Worm (Caenorhabditis elegans) whole organism, mixed stage, embryonic: ENCODE results near the gene nob-1.

Experiments used
- bed-3 ChIP-seq: fragments of 200-800 bp; sonication (Bioruptor generic); optimal IDR thresholded peaks from 3 replicates; lab custom pipeline; 2018; ENCODE audit warnings: mild to moderate bottlenecking, missing genetic modification characterization, moderate library complexity, missing compliant biosample characterization
- blmp-1 ChIP-seq: fragments of 150-350 bp; optimal IDR thresholded peaks from 2 replicates; lab custom pipeline; 2014; ENCODE audit warnings: missing biosample characterization, missing genetic modification characterization
- ceh-39 ChIP-seq: fragments of 150-350 bp; optimal IDR thresholded peaks from 2 replicates; lab custom pipeline; 2014; ENCODE audit warnings: missing biosample characterization, missing genetic modification characterization
- ceh-83 ChIP-seq: fragments of 200-800 bp; sonication (Bioruptor generic); optimal IDR thresholded peaks from 2 replicates; lab custom pipeline; 2018; ENCODE audit warnings: mild to moderate bottlenecking, missing genetic modification characterization, missing compliant biosample characterization
- ces-1 ChIP-seq: fragments of 150-350 bp; optimal IDR thresholded peaks from 2 replicates; lab custom pipeline; 2014; ENCODE audit warnings: missing biosample characterization, missing genetic modification reagents, missing genetic modification characterization
- drap-1 ChIP-seq: fragments of 200-800 bp; sonication (Bioruptor generic); optimal IDR thresholded peaks from 3 replicates; lab custom pipeline; 2018; ENCODE audit warnings: mild to moderate bottlenecking, missing genetic modification characterization, missing compliant biosample characterization
- elt-1 ChIP-seq: sonication (generic microtip); optimal IDR thresholded peaks from 2 replicates; lab custom pipeline; 2017; ENCODE audit warnings: missing genetic modification characterization, mild to moderate bottlenecking, missing compliant biosample characterization, antibody characterized with exemption, moderate library complexity, borderline replicate concordance; ENCODE audit not compliant: insufficient read depth
- elt-3 ChIP-seq: fragments of 150-350 bp; optimal IDR thresholded peaks from 2 replicates; lab custom pipeline; 2014; ENCODE audit warnings: missing biosample characterization, missing genetic modification characterization
- flh-1 ChIP-seq: fragments of 200-800 bp; sonication (Bioruptor generic); optimal IDR thresholded peaks from 2 replicates; lab custom pipeline; 2018; ENCODE audit warnings: mild to moderate bottlenecking, missing genetic modification characterization, moderate library complexity, missing compliant biosample characterization
- ham-2 ChIP-seq: fragments of 200-800 bp; sonication (Bioruptor generic); optimal IDR thresholded peaks from 2 replicates; lab custom pipeline; 2018; ENCODE audit warnings: mild to moderate bottlenecking, missing genetic modification characterization, missing compliant biosample characterization
- hlh-1 ChIP-seq: fragments of 150-350 bp; optimal IDR thresholded peaks from 2 replicates; lab custom pipeline; 2014; ENCODE audit warnings: missing biosample characterization, missing genetic modification reagents, missing genetic modification characterization
- lin-13 ChIP-seq: fragments of 150-350 bp; optimal IDR thresholded peaks from 2 replicates; lab custom pipeline; 2014; ENCODE audit warnings: missing biosample characterization, missing genetic modification characterization
- lin-32 ChIP-seq: fragments of 200-800 bp; sonication (Bioruptor generic); optimal IDR thresholded peaks from 2 replicates; lab custom pipeline; 2018; ENCODE audit warnings: mild to moderate bottlenecking, missing genetic modification characterization, missing compliant biosample characterization
- lsy-2 ChIP-seq: fragments of 150-350 bp; optimal IDR thresholded peaks from 2 replicates; lab custom pipeline; 2014; ENCODE audit warnings: missing biosample characterization, missing genetic modification characterization
- mab-5 ChIP-seq: fragments of 150-350 bp; optimal IDR thresholded peaks from 2 replicates; lab custom pipeline; 2014; ENCODE audit warnings: missing biosample characterization, missing genetic modification characterization
- mep-1 ChIP-seq: fragments of 150-350 bp; optimal IDR thresholded peaks from 2 replicates; lab custom pipeline; 2017; ENCODE audit warnings: missing biosample characterization, missing genetic modification reagents, missing genetic modification characterization, inconsistent platforms
- nhr-12 ChIP-seq: fragments of 150-350 bp; optimal IDR thresholded peaks from 2 replicates; lab custom pipeline; 2014; ENCODE audit warnings: missing biosample characterization, missing genetic modification characterization
- nhr-2 ChIP-seq: fragments of 150-350 bp; optimal IDR thresholded peaks from 2 replicates; lab custom pipeline; 2014; ENCODE audit warnings: missing biosample characterization, missing genetic modification characterization
- nhr-237 ChIP-seq: fragments of 150-350 bp; optimal IDR thresholded peaks from 2 replicates; lab custom pipeline; 2014; ENCODE audit warnings: missing biosample characterization, missing genetic modification characterization
- nhr-28 ChIP-seq: fragments of 150-350 bp; optimal IDR thresholded peaks from 2 replicates; lab custom pipeline; 2014; ENCODE audit warnings: missing biosample characterization, missing genetic modification characterization
- nhr-76 ChIP-seq: sonication (generic microtip); optimal IDR thresholded peaks from 2 replicates; lab custom pipeline; 2017; ENCODE audit warnings: missing biosample characterization, missing genetic modification characterization
- snpc-4 ChIP-seq: fragments of 150-350 bp; optimal IDR thresholded peaks from 2 replicates; lab custom pipeline; 2014; ENCODE audit warnings: missing biosample characterization, missing genetic modification characterization
- sptf-1 ChIP-seq: sonication (generic microtip); optimal IDR thresholded peaks from 2 replicates; lab custom pipeline; 2017; ENCODE audit warnings: mild to moderate bottlenecking, missing genetic modification characterization, moderate library complexity, missing compliant biosample characterization
- tbx-8 ChIP-seq: fragments of 200-800 bp; sonication (Bioruptor generic); optimal IDR thresholded peaks from 2 replicates; lab custom pipeline; 2018; ENCODE audit warnings: mild to moderate bottlenecking, missing genetic modification characterization, moderate library complexity, missing compliant biosample characterization
- unc-120 ChIP-seq: sonication (generic microtip); optimal IDR thresholded peaks from 2 replicates; lab custom pipeline; 2017; ENCODE audit warnings: missing genetic modification characterization, missing compliant biosample characterization; ENCODE audit not compliant: poor library complexity, severe bottlenecking
- unc-39 ChIP-seq: fragments of 150-350 bp; optimal IDR thresholded peaks from 2 replicates; lab custom pipeline; 2014; ENCODE audit warnings: missing biosample characterization, missing genetic modification characterization
- unc-62 ChIP-seq: fragments of 150-350 bp; optimal IDR thresholded peaks from 2 replicates; lab custom pipeline; 2014; ENCODE audit warnings: missing biosample characterization, missing genetic modification reagents, missing genetic modification characterization
- zip-8 ChIP-seq: fragments of 150-350 bp; optimal IDR thresholded peaks from 2 replicates; lab custom pipeline; 2014; ENCODE audit warnings: missing biosample characterization, missing genetic modification characterization
- ztf-11 ChIP-seq: fragments of 150-350 bp; optimal IDR thresholded peaks from 2 replicates; lab custom pipeline; 2014; ENCODE audit warnings: missing biosample characterization, missing genetic modification characterization

nob-1 gene

ce11 chrIII:12084749-12085307, 712 bp upstream of the nob-1 start:
- TF ChIP-seq drap-1 (GFP tag; lab: Kevin White, UChicago) (no peak), flh-1 (GFP tag; lab: Kevin White, UChicago) (no peak), ham-2 (GFP tag; lab: Kevin White, UChicago) (no peak), elt-3 (no peak), nhr-76 (tag; lab: Kevin White, UChicago) (no peak), tbx-8 (no peak), nhr-2 (peak; percentile 7), ceh-83 (GFP tag; lab: Kevin White, UChicago) (peak; percentile 14), blmp-1 (tag; lab: Kevin White, UChicago) (no peak), unc-62 (GFP tag; lab: Kevin White, UChicago) (no peak), lsy-2 (tag; lab: Kevin White, UChicago) (peak; percentile 89), ceh-39 (tag; lab: Kevin White, UChicago) (no peak), ces-1 (GFP tag; lab: Kevin White, UChicago) (no peak), mep-1 (tag; lab: Kevin White, UChicago) (no peak), mab-5 (no peak), snpc-4 (tag; lab: Kevin White, UChicago) (no peak), nhr-237 (no peak), nhr-28 (tag; lab: Kevin White, UChicago) (no peak)

- TF ChIP-seq flh-1 (GFP tag; lab: Kevin White, UChicago) (no peak), zip-8 (no peak), sptf-1 (tag; lab: Kevin White, UChicago) (no peak), ceh-83 (GFP tag; lab: Kevin White, UChicago) (no peak), lsy-2 (tag; lab: Kevin White, UChicago) (no peak), nhr-237 (no peak), nhr-76 (tag; lab: Kevin White, UChicago) (no peak), nhr-12 (tag; lab: Kevin White, UChicago) (no peak), snpc-4 (tag; lab: Kevin White, UChicago) (no peak), ham-2 (GFP tag; lab: Kevin White, UChicago) (no peak), ces-1 (GFP tag; lab: Kevin White, UChicago) (no peak), bed-3 (no peak), nhr-28 (tag; lab: Kevin White, UChicago) (no peak)
Measured at ce11 chrIII:12081992-12082628, 2.0 kb downstream of the nob-1 start.

- no peak for TF ChIP-seq blmp-1 (tag; lab: Kevin White, UChicago)
- TF ChIP-seq zip-8: no peak
- no peak for TF ChIP-seq hlh-1 (tag; lab: Kevin White, UChicago)
Measured at ce11 chrIII:12077456-12077855, 6.7 kb downstream of the nob-1 start, which contains the start of gene php-3. php-3 (minus strand) TSS chrIII:12077556.

ce11 chrIII:12067736-12068135, 16.4 kb downstream of the nob-1 start:
- TF ChIP-seq ces-1 (GFP tag; lab: Kevin White, UChicago) (no peak), mep-1 (tag; lab: Kevin White, UChicago) (no peak), ceh-83 (GFP tag; lab: Kevin White, UChicago) (no peak), lsy-2 (tag; lab: Kevin White, UChicago) (no peak), elt-1 (tag; lab: Kevin White, UChicago) (no peak), ceh-39 (tag; lab: Kevin White, UChicago) (no peak), elt-3 (no peak), lin-13 (tag; lab: Kevin White, UChicago) (no peak), unc-39 (tag; lab: Kevin White, UChicago) (no peak), unc-120 (no peak), nhr-237 (no peak), lin-32 (GFP tag; lab: Kevin White, UChicago) (no peak), snpc-4 (tag; lab: Kevin White, UChicago) (no peak), sptf-1 (tag; lab: Kevin White, UChicago) (no peak)
- TF ChIP-seq, all 35 proteins: peak for 0

ce11 chrIII:12064494-12064893, 19.6 kb downstream of the nob-1 start:
- no peak for TF ChIP-seq ceh-39 (tag; lab: Kevin White, UChicago)
- no peak for TF ChIP-seq hlh-1 (tag; lab: Kevin White, UChicago)
- no peak for TF ChIP-seq elt-3
- TF ChIP-seq ztf-11 (tag; lab: Kevin White, UChicago): no peak
- TF ChIP-seq elt-1 (tag; lab: Kevin White, UChicago): no peak
- TF ChIP-seq nhr-76 (tag; lab: Kevin White, UChicago): no peak
